Worm (Caenorhabditis elegans) whole organism, young adult: Measurements from ENCODE around the gene gsr-1.

Experiments used
- B0261.1 ChIP-seq: sonication (generic microtip); optimal IDR thresholded peaks from 2 replicates; lab custom pipeline; 2016; ENCODE audit warnings: mild to moderate bottlenecking, missing genetic modification characterization, moderate library complexity, missing compliant biosample characterization
- C06A6.2 ChIP-seq: fragments of 200-800 bp; sonication (Bioruptor generic); conservative IDR thresholded peaks from 2 replicates; pipeline ENCODE4 v1.3.6; 2022; ENCODE audit warnings: missing genetic modification characterization, missing compliant biosample characterization
- D2030.7 ChIP-seq: fragments of 200-800 bp; sonication (Bioruptor generic); IDR thresholded peaks from 2 replicates; pipeline ENCODE4 v1.3.6; 2022; ENCODE audit warnings: missing genetic modification reagents, missing genetic modification characterization, missing compliant biosample characterization
- F33H1.4 ChIP-seq: fragments of 200-800 bp; sonication (Bioruptor generic); IDR thresholded peaks from 2 replicates; pipeline ENCODE4 v1.3.6; 2022; ENCODE audit warnings: missing genetic modification reagents, missing genetic modification characterization, missing compliant biosample characterization
- F39B2.1 ChIP-seq: fragments of 200-800 bp; sonication (Bioruptor generic); IDR thresholded peaks from 2 replicates; pipeline ENCODE4 v1.3.6; 2022; ENCODE audit warnings: missing genetic modification reagents, missing genetic modification characterization, missing compliant biosample characterization
- F49E8.2 ChIP-seq: sonication (generic microtip); optimal IDR thresholded peaks from 3 replicates; lab custom pipeline; 2017; ENCODE audit warnings: missing genetic modification characterization, mild to moderate bottlenecking, missing compliant biosample characterization, antibody characterized with exemption, moderate library complexity; ENCODE audit not compliant: insufficient read depth
- F52B5.7 ChIP-seq: sonication (generic microtip); optimal IDR thresholded peaks from 2 replicates; lab custom pipeline; 2016; ENCODE audit warnings: mild to moderate bottlenecking, missing genetic modification characterization, missing compliant biosample characterization
- F57A8.1 ChIP-seq: fragments of 200-800 bp; sonication (Bioruptor generic); optimal IDR thresholded peaks from 2 replicates; lab custom pipeline; 2018; ENCODE audit warnings: mild to moderate bottlenecking, missing genetic modification characterization, moderate library complexity, missing compliant biosample characterization
- Y53F4B.3 ChIP-seq: fragments of 200-800 bp; sonication (Bioruptor generic); IDR thresholded peaks from 2 replicates; pipeline ENCODE4 v1.3.6; 2022; ENCODE audit warnings: missing genetic modification reagents, missing genetic modification characterization, missing compliant biosample characterization
- Y53G8AR.9 ChIP-seq: fragments of 200-800 bp; sonication (Bioruptor generic); conservative IDR thresholded peaks from 2 replicates; pipeline ENCODE4 v1.3.6; 2022; ENCODE audit warnings: missing genetic modification reagents, missing genetic modification characterization, missing compliant biosample characterization
- Y56A3A.18 ChIP-seq: fragments of 200-800 bp; sonication (Bioruptor generic); IDR thresholded peaks from 2 replicates; pipeline ENCODE4 v1.3.6; 2022; ENCODE audit warnings: missing genetic modification reagents, missing genetic modification characterization, missing compliant biosample characterization
- Y67H2A.10 ChIP-seq: fragments of 200-800 bp; sonication (Bioruptor generic); conservative IDR thresholded peaks from 2 replicates; pipeline ENCODE4 v1.3.6; 2022; ENCODE audit warnings: missing genetic modification reagents, missing genetic modification characterization, missing compliant biosample characterization
- Y79H2A.3 ChIP-seq: fragments of 200-800 bp; sonication (Bioruptor generic); conservative IDR thresholded peaks from 2 replicates; pipeline ENCODE4 v1.3.6; 2022; ENCODE audit warnings: missing genetic modification reagents, missing genetic modification characterization, missing compliant biosample characterization
- Y95B8A.8 ChIP-seq: fragments of 200-800 bp; sonication (Bioruptor generic); IDR thresholded peaks from 2 replicates; pipeline ENCODE4 v1.3.6; 2022; ENCODE audit warnings: missing genetic modification reagents, missing genetic modification characterization, missing compliant biosample characterization
- ama-1 ChIP-seq, 3 experiments: fragments of 150-350 bp in 1 of 3; sonication (generic microtip) in 2 of 3; optimal IDR thresholded peaks; 2 replicates each; lab custom pipeline; 2014 to 2018; ENCODE audit warnings: missing biosample characterization in 2 of 3, missing genetic modification characterization in 2 of 3, missing genetic modification reagents in 2 of 3
- athp-1 ChIP-seq: sonication (generic microtip); optimal IDR thresholded peaks from 2 replicates; lab custom pipeline; 2017; ENCODE audit warnings: mild to moderate bottlenecking, missing genetic modification characterization, missing compliant biosample characterization
- cebp-1 ChIP-seq, 2 experiments: fragments of 200-800 bp in 1 of 2; sonication (Bioruptor generic) in 1 of 2; sonication (generic microtip) in 1 of 2; IDR thresholded peaks in 1 of 2; optimal IDR thresholded peaks in 1 of 2; 2 replicates each; pipeline versions ENCODE4 v1.3.6 to Lab custom; 2017 to 2022; ENCODE audit warnings: missing compliant biosample characterization in 2 of 2, missing genetic modification characterization in 2 of 2, mild to moderate bottlenecking in 1 of 2, missing genetic modification reagents in 1 of 2, moderate library complexity in 1 of 2
- ceh-100 ChIP-seq: fragments of 200-800 bp; sonication (Bioruptor generic); IDR thresholded peaks from 2 replicates; pipeline ENCODE4 v1.3.6; 2022; ENCODE audit warnings: missing genetic modification reagents, missing genetic modification characterization, missing compliant biosample characterization
- ceh-27 ChIP-seq: fragments of 200-800 bp; sonication (Bioruptor generic); optimal IDR thresholded peaks from 2 replicates; lab custom pipeline; 2018; ENCODE audit warnings: mild to moderate bottlenecking, missing genetic modification characterization, moderate library complexity, missing compliant biosample characterization
- ceh-79 ChIP-seq: sonication (generic microtip); optimal IDR thresholded peaks from 2 replicates; lab custom pipeline; 2017; ENCODE audit warnings: mild to moderate bottlenecking, missing genetic modification characterization, missing compliant biosample characterization
- dox-1 ChIP-seq: fragments of 200-800 bp; sonication (Bioruptor generic); IDR thresholded peaks from 2 replicates; pipeline ENCODE4 v1.3.6; 2022; ENCODE audit warnings: missing genetic modification reagents, missing genetic modification characterization, missing compliant biosample characterization
- dpl-1 ChIP-seq: fragments of 150-350 bp; optimal IDR thresholded peaks from 2 replicates; lab custom pipeline; 2014; ENCODE audit warnings: missing biosample characterization, missing genetic modification reagents, missing genetic modification characterization
- egl-18 ChIP-seq: fragments of 200-800 bp; sonication (Bioruptor generic); IDR thresholded peaks from 2 replicates; pipeline ENCODE4 v1.3.6; 2022; ENCODE audit warnings: missing genetic modification reagents, missing genetic modification characterization, missing compliant biosample characterization
- ets-4 ChIP-seq: fragments of 200-800 bp; sonication (Bioruptor generic); optimal IDR thresholded peaks from 2 replicates; lab custom pipeline; 2018; ENCODE audit warnings: mild to moderate bottlenecking, missing genetic modification characterization, missing compliant biosample characterization
- gei-17 ChIP-seq: fragments of 200-800 bp; sonication (Bioruptor generic); optimal IDR thresholded peaks from 2 replicates; lab custom pipeline; 2018; ENCODE audit warnings: mild to moderate bottlenecking, missing genetic modification characterization, missing compliant biosample characterization
- him-1 ChIP-seq: sonication (generic microtip); optimal IDR thresholded peaks from 2 replicates; lab custom pipeline; 2016; ENCODE audit warnings: missing genotype, missing genetic modification reagents, missing genetic modification characterization, missing compliant biosample characterization
- hmg-20 ChIP-seq: fragments of 200-800 bp; sonication (Bioruptor generic); IDR thresholded peaks from 2 replicates; pipeline ENCODE4 v1.3.6; 2022; ENCODE audit warnings: missing genetic modification reagents, missing genetic modification characterization, missing compliant biosample characterization
- lag-1 ChIP-seq: fragments of 200-800 bp; sonication (Bioruptor generic); IDR thresholded peaks from 2 replicates; pipeline ENCODE4 v1.3.6; 2022; ENCODE audit warnings: missing genetic modification reagents, missing genetic modification characterization, missing compliant biosample characterization
- let-607 ChIP-seq, 2 experiments: fragments of 200-800 bp in 1 of 2; sonication (Bioruptor generic) in 1 of 2; sonication (generic microtip) in 1 of 2; optimal IDR thresholded peaks; 2 replicates each; lab custom pipeline; 2016 to 2018; ENCODE audit warnings: mild to moderate bottlenecking in 2 of 2, missing compliant biosample characterization in 2 of 2, missing genetic modification characterization in 2 of 2, moderate library complexity in 2 of 2, missing genotype in 1 of 2
- lin-26 ChIP-seq: fragments of 200-800 bp; sonication (Bioruptor generic); IDR thresholded peaks from 2 replicates; pipeline ENCODE4 v1.3.6; 2022; ENCODE audit warnings: missing genetic modification reagents, missing genetic modification characterization, missing compliant biosample characterization
- lin-54 ChIP-seq: fragments of 200-800 bp; sonication (Bioruptor generic); optimal IDR thresholded peaks from 2 replicates; lab custom pipeline; 2018; ENCODE audit warnings: mild to moderate bottlenecking, missing genetic modification characterization, missing compliant biosample characterization
- lir-1 ChIP-seq: fragments of 200-800 bp; sonication (Bioruptor generic); conservative IDR thresholded peaks from 2 replicates; pipeline ENCODE4 v1.3.6; 2022; ENCODE audit warnings: missing genetic modification reagents, missing genetic modification characterization, missing compliant biosample characterization
- madf-3 ChIP-seq: fragments of 200-800 bp; sonication (Bioruptor generic); IDR thresholded peaks from 2 replicates; pipeline ENCODE4 v1.3.6; 2022; ENCODE audit warnings: missing genetic modification reagents, missing genetic modification characterization, missing compliant biosample characterization
- mxl-1 ChIP-seq: sonication (generic microtip); optimal IDR thresholded peaks from 2 replicates; lab custom pipeline; 2016; ENCODE audit warnings: missing genetic modification characterization, missing compliant biosample characterization
- nfya-2 ChIP-seq: fragments of 200-800 bp; sonication (Bioruptor generic); IDR thresholded peaks from 2 replicates; pipeline ENCODE4 v1.3.6; 2022; ENCODE audit warnings: missing genetic modification reagents, missing genetic modification characterization, missing compliant biosample characterization
- nfyb-1 ChIP-seq: fragments of 200-800 bp; sonication (Bioruptor generic); IDR thresholded peaks from 2 replicates; pipeline ENCODE4 v1.3.6; 2022; ENCODE audit warnings: missing genetic modification reagents, missing genetic modification characterization, missing compliant biosample characterization
- nhr-90 ChIP-seq: sonication (generic microtip); optimal IDR thresholded peaks from 2 replicates; lab custom pipeline; 2016; ENCODE audit warnings: missing genotype, mild to moderate bottlenecking, missing genetic modification characterization, missing compliant biosample characterization
- rec-8 ChIP-seq, 2 experiments: sonication (generic microtip); optimal IDR thresholded peaks; 2 replicates each; lab custom pipeline; 2016; ENCODE audit warnings: mild to moderate bottlenecking in 2 of 2, missing genetic modification characterization in 2 of 2, missing genetic modification reagents in 2 of 2, missing genotype in 2 of 2, missing biosample characterization in 1 of 2, missing compliant biosample characterization in 1 of 2, moderate library complexity in 1 of 2
- repo-1 ChIP-seq: sonication (generic microtip); optimal IDR thresholded peaks from 2 replicates; lab custom pipeline; 2017; ENCODE audit warnings: mild to moderate bottlenecking, missing genetic modification characterization, missing compliant biosample characterization
- sdz-38 ChIP-seq: sonication (generic microtip); optimal IDR thresholded peaks from 2 replicates; lab custom pipeline; 2016; ENCODE audit warnings: missing genotype, missing genetic modification characterization, missing compliant biosample characterization
- sea-2 ChIP-seq: fragments of 200-800 bp; sonication (Bioruptor generic); IDR thresholded peaks from 2 replicates; pipeline ENCODE4 v1.3.6; 2022; ENCODE audit warnings: missing genetic modification characterization, missing compliant biosample characterization
- snpc-1.1 ChIP-seq: sonication (generic microtip); optimal IDR thresholded peaks from 2 replicates; lab custom pipeline; 2017; ENCODE audit warnings: missing genetic modification characterization, mild to moderate bottlenecking, missing compliant biosample characterization, antibody characterized with exemption, moderate library complexity, missing genotype, missing genetic modification reagents; ENCODE audit not compliant: insufficient read depth
- somi-1 ChIP-seq: fragments of 200-800 bp; sonication (Bioruptor generic); optimal IDR thresholded peaks from 2 replicates; lab custom pipeline; 2018; ENCODE audit warnings: mild to moderate bottlenecking, missing genetic modification characterization, missing compliant biosample characterization
- unc-62 ChIP-seq: fragments of 150-350 bp; optimal IDR thresholded peaks from 2 replicates; lab custom pipeline; 2014; ENCODE audit warnings: missing biosample characterization, missing genetic modification reagents, missing genetic modification characterization
- zfh-2 ChIP-seq: fragments of 200-800 bp; sonication (Bioruptor generic); conservative IDR thresholded peaks from 2 replicates; pipeline ENCODE4 v1.3.6; 2022; ENCODE audit warnings: missing genetic modification reagents, missing genetic modification characterization, missing compliant biosample characterization
- ztf-18 ChIP-seq: sonication (generic microtip); optimal IDR thresholded peaks from 2 replicates; lab custom pipeline; 2016; ENCODE audit warnings: missing genotype, mild to moderate bottlenecking, missing genetic modification characterization, missing compliant biosample characterization
- ztf-28 ChIP-seq: fragments of 200-800 bp; sonication (Bioruptor generic); IDR thresholded peaks from 2 replicates; pipeline ENCODE4 v1.3.6; 2022; ENCODE audit warnings: missing genetic modification reagents, missing genetic modification characterization, missing compliant biosample characterization
- ztf-6 ChIP-seq: fragments of 200-800 bp; sonication (Bioruptor generic); IDR thresholded peaks from 2 replicates; pipeline ENCODE4 v1.3.6; 2022; ENCODE audit warnings: missing genetic modification reagents, missing genetic modification characterization, missing compliant biosample characterization

Gene gsr-1

DNA sequence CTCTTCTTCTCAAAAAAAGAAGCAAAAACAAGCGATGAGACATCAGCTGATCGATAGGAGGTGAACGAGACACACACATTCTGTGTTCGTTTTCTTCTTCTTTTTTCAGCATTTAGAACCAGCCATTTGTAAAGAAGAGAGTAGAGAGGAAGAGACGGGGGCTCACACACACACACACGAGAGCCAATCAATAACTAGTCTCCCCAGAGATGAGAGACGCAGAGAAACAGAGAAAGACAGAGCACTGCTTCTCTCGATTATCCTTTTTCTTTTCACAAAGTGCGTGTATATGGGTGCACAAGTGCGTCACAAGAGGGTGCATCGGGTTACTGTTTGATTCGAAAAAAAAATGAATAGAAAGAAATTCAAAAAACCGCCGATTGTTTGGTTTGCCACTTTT is 26.7 kb downstream of the gsr-1 start (continued):
- no peak for TF ChIP-seq Y56A3A.18 (GFP tag; lab: Robert Waterston, UW)
- no peak for TF ChIP-seq lin-54 (GFP tag; lab: Kevin White, UChicago)
- no peak for TF ChIP-seq B0261.1 (tag; lab: Kevin White, UChicago)
- no peak for TF ChIP-seq F52B5.7 (tag; lab: Kevin White, UChicago)
- no peak for TF ChIP-seq ama-1 (optimal IDR thresholded peaks at IDR 0.05; lab: Kevin White, UChicago)
- TF ChIP-seq ama-1 (GFP tag; optimal IDR thresholded peaks at IDR 0.05; lab: Kevin White, UChicago), result no peak
- peak; percentile 49; the same call in 1 of the 2 replicates for TF ChIP-seq zfh-2 (GFP tag; lab: Robert Waterston, UW)
- no peak for TF ChIP-seq nhr-90 (tag; lab: Kevin White, UChicago)
- no peak for TF ChIP-seq sea-2 (GFP tag; lab: Robert Waterston, UW)
- no peak for TF ChIP-seq ets-4 (GFP tag; lab: Kevin White, UChicago)
- TF ChIP-seq let-607 (tag; optimal IDR thresholded peaks at IDR 0.05; lab: Kevin White, UChicago), result no peak
- TF ChIP-seq ceh-27 (GFP tag; lab: Kevin White, UChicago), result peak; percentile 66
- TF ChIP-seq Y53G8AR.9 (GFP tag; lab: Robert Waterston, UW), result no peak
- no peak for TF ChIP-seq ceh-100 (GFP tag; lab: Robert Waterston, UW)
- no peak for TF ChIP-seq F33H1.4
- no peak for TF ChIP-seq ceh-79 (tag; lab: Kevin White, UChicago)
- no peak for TF ChIP-seq ztf-28 (GFP tag; lab: Robert Waterston, UW)
- TF ChIP-seq him-1, result no peak
- TF ChIP-seq F39B2.1 (GFP tag; lab: Robert Waterston, UW), result no peak
- TF ChIP-seq dox-1 (GFP tag; lab: Robert Waterston, UW), result no peak
- no peak for TF ChIP-seq Y67H2A.10
- TF ChIP-seq Y95B8A.8 (GFP tag; lab: Robert Waterston, UW), result no peak
- TF ChIP-seq hmg-20 (GFP tag; lab: Robert Waterston, UW), result no peak
- TF ChIP-seq mxl-1 (tag; lab: Kevin White, UChicago), result no peak
- TF ChIP-seq lin-26 (GFP tag; lab: Robert Waterston, UW), result no peak
- no peak for TF ChIP-seq F57A8.1 (GFP tag; lab: Kevin White, UChicago)
- TF ChIP-seq athp-1 (tag; lab: Kevin White, UChicago), result no peak
- TF ChIP-seq repo-1 (tag; lab: Kevin White, UChicago), result no peak
- no peak for TF ChIP-seq rec-8 (tag; optimal IDR thresholded peaks at IDR 0.05; lab: Kevin White, UChicago)
- no peak for TF ChIP-seq somi-1 (GFP tag; lab: Kevin White, UChicago)
- no peak for TF ChIP-seq snpc-1.1 (tag; lab: Kevin White, UChicago)
- no peak for TF ChIP-seq ztf-6 (GFP tag; lab: Robert Waterston, UW)
- no peak for TF ChIP-seq sdz-38 (tag; lab: Kevin White, UChicago)
- 0 out of 2 replicates have a peak, but pooled peaks have one; percentile 33 for TF ChIP-seq C06A6.2
- TF ChIP-seq lir-1 (GFP tag; lab: Robert Waterston, UW), result no peak
- no peak for TF ChIP-seq D2030.7 (GFP tag; lab: Robert Waterston, UW)
- no peak for TF ChIP-seq Y79H2A.3 (GFP tag; lab: Robert Waterston, UW)
- no peak for TF ChIP-seq unc-62 (GFP tag; lab: Kevin White, UChicago)
- TF ChIP-seq lag-1 (GFP tag; lab: Robert Waterston, UW), result no peak
- peak; percentile 66; the same call in 1 of the 2 replicates for TF ChIP-seq nfyb-1 (GFP tag; lab: Robert Waterston, UW)
- no peak for TF ChIP-seq ztf-18
- no peak for TF ChIP-seq cebp-1 (GFP tag; IDR thresholded peaks at IDR 0.05; lab: Robert Waterston, UW)
- peak; percentile 46 for TF ChIP-seq cebp-1 (tag; optimal IDR thresholded peaks at IDR 0.05; lab: Kevin White, UChicago)
- no peak for TF ChIP-seq gei-17
- TF ChIP-seq madf-3 (GFP tag; lab: Robert Waterston, UW), result 0 out of 2 replicates have a peak, but pooled peaks have one; percentile 60
- no peak for TF ChIP-seq F49E8.2 (tag; lab: Kevin White, UChicago)
- TF ChIP-seq nfya-2 (GFP tag; lab: Robert Waterston, UW), result no peak
- no peak for TF ChIP-seq egl-18 (GFP tag; lab: Robert Waterston, UW)
- no peak for TF ChIP-seq dpl-1
- TF ChIP-seq Y53F4B.3, result no peak
